Fruit fly (Drosophila melanogaster): ENCODE results near the gene CG17028.

DNA sequence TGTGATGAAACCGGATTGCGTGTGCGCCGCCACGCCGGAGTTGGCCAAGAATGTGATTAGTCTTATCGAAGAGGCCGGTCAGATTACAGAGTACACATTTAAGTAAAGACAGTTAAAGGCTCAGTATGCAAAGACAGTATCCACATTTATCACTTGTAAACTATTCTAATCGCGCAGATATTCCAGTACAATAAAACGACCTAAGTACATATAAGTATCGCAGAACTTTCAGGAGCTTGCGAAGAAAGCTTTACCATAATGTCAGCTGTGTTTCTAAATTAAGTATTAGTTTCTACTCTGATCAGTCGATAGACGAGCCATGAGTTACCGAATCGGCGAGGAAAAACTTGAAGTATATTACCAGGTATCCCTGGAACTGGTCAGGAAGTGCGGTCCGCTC, at the start of gene CG17028:
- TF ChIP-seq Myc (optimal IDR thresholded peaks at IDR 0.05) (no peak), h (optimal IDR thresholded peaks at IDR 0.05) (no peak), psq (optimal IDR thresholded peaks at IDR 0.05) (no peak)
